Worm (Caenorhabditis elegans): ENCODE data around the gene sem-5.

DNA sequence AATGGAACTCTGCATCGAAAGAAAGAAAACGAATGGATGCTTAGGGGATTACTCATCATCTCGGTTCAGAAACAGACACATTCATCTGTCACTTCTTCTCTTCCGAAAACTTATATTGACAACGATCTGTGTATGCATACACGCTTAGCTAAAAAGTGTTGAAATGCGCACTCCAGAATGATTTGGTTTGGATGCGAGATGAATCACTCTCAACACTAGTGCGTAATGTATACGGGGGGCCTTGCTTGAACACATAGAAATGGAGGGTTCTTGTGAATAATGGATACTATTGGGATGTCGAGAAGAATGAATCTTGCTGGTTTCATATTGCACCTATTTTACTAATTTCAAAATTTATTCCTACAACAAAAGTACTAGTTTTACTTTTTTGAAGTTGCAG, 2.5 kb upstream of the sem-5 start:
- TF ChIP-seq F33H1.4 (GFP tag; IDR thresholded peaks at IDR 0.05) (no peak), B0261.1 (tag; optimal IDR thresholded peaks at IDR 0.05) (no peak), ztf-6 (GFP tag; IDR thresholded peaks at IDR 0.05) (no peak)
